Fruit fly (Drosophila melanogaster): ENCODE results near the gene bcd.

- no peak for TF ChIP-seq N (GFP tag; optimal IDR thresholded peaks at IDR 0.05)
- TF ChIP-seq pan (optimal IDR thresholded peaks at IDR 0.05), result no peak
Measured at dm6 chr3R:6762794-6763407, 3.6 kb upstream of the bcd start.

Data from whole organism, wandering third instar larva.